Worm (Caenorhabditis elegans) whole organism, L4 larva: ENCODE data around the gene F11G11.13.
A peak's percentile ranks its signal among the peaks of the same experiment; 100 is the strongest.

Source experiments
- F10B5.3 ChIP-seq: sonication (generic microtip); optimal IDR thresholded peaks from 2 replicates; lab custom pipeline; 2016; ENCODE audit warnings: mild to moderate bottlenecking, missing genetic modification characterization, missing compliant biosample characterization
- F37D6.2 ChIP-seq: sonication (generic microtip); optimal IDR thresholded peaks from 2 replicates; lab custom pipeline; 2016; ENCODE audit warnings: mild to moderate bottlenecking, missing genetic modification characterization, missing compliant biosample characterization
- F49E8.2 ChIP-seq: sonication (generic microtip); optimal IDR thresholded peaks from 2 replicates; lab custom pipeline; 2016; ENCODE audit warnings: missing compliant biosample characterization, mild to moderate bottlenecking, missing genetic modification characterization, borderline replicate concordance
- R02D3.7 ChIP-seq: fragments of 150-350 bp; sonication (generic microtip); optimal IDR thresholded peaks from 3 replicates; lab custom pipeline; 2014; ENCODE audit warnings: missing biosample characterization, missing genetic modification characterization
- Y48G9A.11 ChIP-seq: fragments of 200-800 bp; sonication (Bioruptor generic); IDR thresholded peaks from 2 replicates; pipeline ENCODE4 v1.3.6; 2022; ENCODE audit warnings: missing genetic modification reagents, missing genetic modification characterization, missing compliant biosample characterization
- ama-1 ChIP-seq: fragments of 150-350 bp; optimal IDR thresholded peaks from 2 replicates; lab custom pipeline; 2014; ENCODE audit warnings: inconsistent platforms, mixed read lengths
- ceh-28 ChIP-seq: fragments of 150-350 bp; optimal IDR thresholded peaks from 2 replicates; lab custom pipeline; 2014; ENCODE audit warnings: missing biosample characterization, missing genetic modification reagents, missing genetic modification characterization
- ces-1 ChIP-seq: fragments of 150-350 bp; sonication (generic microtip); optimal IDR thresholded peaks from 4 replicates; lab custom pipeline; 2014; ENCODE audit warnings: missing biosample characterization, missing genetic modification reagents, missing genetic modification characterization
- daf-16 ChIP-seq, 3 experiments: sonication (generic microtip); optimal IDR thresholded peaks; 2 replicates each; lab custom pipeline; 2016 to 2017; ENCODE audit warnings: missing genetic modification characterization in 3 of 3, missing genetic modification reagents in 3 of 3, mild to moderate bottlenecking in 2 of 3, missing compliant biosample characterization in 2 of 3, missing biosample characterization in 1 of 3, moderate library complexity in 1 of 3
- daf-19 ChIP-seq: fragments of 200-800 bp; sonication (Bioruptor generic); conservative IDR thresholded peaks from 2 replicates; pipeline ENCODE4 v1.3.6; 2022; ENCODE audit warnings: missing genetic modification characterization, missing compliant biosample characterization
- dmd-6 ChIP-seq: fragments of 200-800 bp; sonication (Bioruptor generic); IDR thresholded peaks from 2 replicates; pipeline ENCODE4 v1.3.6; 2022; ENCODE audit warnings: missing genetic modification reagents, missing genetic modification characterization, missing compliant biosample characterization
- fos-1 ChIP-seq: fragments of 150-350 bp; optimal IDR thresholded peaks from 2 replicates; lab custom pipeline; 2014; ENCODE audit warnings: missing biosample characterization, missing genetic modification characterization
- gei-8 ChIP-seq: fragments of 200-800 bp; sonication (Bioruptor generic); optimal IDR thresholded peaks from 2 replicates; lab custom pipeline; 2018; ENCODE audit warnings: mild to moderate bottlenecking, missing genetic modification characterization, missing compliant biosample characterization
- hif-1 ChIP-seq, 2 experiments: sonication (generic microtip); optimal IDR thresholded peaks; 2 replicates each; lab custom pipeline; 2016 to 2017; ENCODE audit warnings: missing compliant biosample characterization in 2 of 2, missing genetic modification characterization in 2 of 2, missing genetic modification reagents in 2 of 2, missing genotype in 2 of 2, mild to moderate bottlenecking in 1 of 2
- hlh-11 ChIP-seq: fragments of 200-800 bp; sonication (Bioruptor generic); optimal IDR thresholded peaks from 2 replicates; lab custom pipeline; 2018; ENCODE audit warnings: mild to moderate bottlenecking, missing genetic modification characterization, missing compliant biosample characterization
- hmg-1.1 ChIP-seq: fragments of 200-800 bp; sonication (Bioruptor generic); IDR thresholded peaks from 2 replicates; pipeline ENCODE4 v1.3.6; 2022; ENCODE audit warnings: missing genetic modification reagents, missing genetic modification characterization, missing compliant biosample characterization
- lim-7 ChIP-seq: fragments of 200-800 bp; sonication (Bioruptor generic); IDR thresholded peaks from 2 replicates; pipeline ENCODE4 v1.3.6; 2022; ENCODE audit warnings: missing genetic modification characterization, missing compliant biosample characterization
- lin-1 ChIP-seq: fragments of 200-800 bp; sonication (Bioruptor generic); IDR thresholded peaks from 2 replicates; pipeline ENCODE4 v1.3.6; 2022; ENCODE audit warnings: missing genetic modification reagents, missing genetic modification characterization, missing compliant biosample characterization
- lin-38 ChIP-seq: fragments of 200-800 bp; sonication (Bioruptor generic); IDR thresholded peaks from 2 replicates; pipeline ENCODE4 v1.3.6; 2022; ENCODE audit warnings: missing genetic modification reagents, missing genetic modification characterization, missing compliant biosample characterization
- lir-3 ChIP-seq: sonication (generic microtip); optimal IDR thresholded peaks from 2 replicates; lab custom pipeline; 2016; ENCODE audit warnings: mild to moderate bottlenecking, missing genetic modification characterization, missing compliant biosample characterization
- madf-9 ChIP-seq: fragments of 200-800 bp; sonication (Bioruptor generic); conservative IDR thresholded peaks from 2 replicates; pipeline ENCODE4 v1.3.6; 2022; ENCODE audit warnings: missing genetic modification reagents, missing genetic modification characterization, missing compliant biosample characterization
- mdt-29 ChIP-seq: fragments of 200-800 bp; sonication (Bioruptor generic); IDR thresholded peaks from 2 replicates; pipeline ENCODE4 v1.3.6; 2022; ENCODE audit warnings: missing genetic modification reagents, missing genetic modification characterization, missing compliant biosample characterization
- mep-1 ChIP-seq: fragments of 150-350 bp; sonication (generic microtip); optimal IDR thresholded peaks from 3 replicates; lab custom pipeline; 2014; ENCODE audit warnings: missing biosample characterization, missing genetic modification characterization
- mes-2 ChIP-seq: sonication (generic microtip); optimal IDR thresholded peaks from 2 replicates; lab custom pipeline; 2016; ENCODE audit warnings: missing genotype, mild to moderate bottlenecking, missing genetic modification characterization, missing compliant biosample characterization; ENCODE audit not compliant: poor library complexity, severe bottlenecking
- mxl-2 ChIP-seq: fragments of 200-800 bp; sonication (Bioruptor generic); conservative IDR thresholded peaks from 2 replicates; pipeline ENCODE4 v1.3.6; 2022; ENCODE audit warnings: missing genetic modification reagents, missing genetic modification characterization, missing compliant biosample characterization
- nhr-102 ChIP-seq: sonication (generic microtip); optimal IDR thresholded peaks from 2 replicates; lab custom pipeline; 2016; ENCODE audit warnings: mild to moderate bottlenecking, missing genetic modification characterization, moderate library complexity, missing compliant biosample characterization
- nhr-11 ChIP-seq: fragments of 150-350 bp; optimal IDR thresholded peaks from 2 replicates; lab custom pipeline; 2014; ENCODE audit warnings: missing biosample characterization, missing genetic modification characterization
- nhr-111 ChIP-seq: fragments of 200-800 bp; sonication (Bioruptor generic); optimal IDR thresholded peaks from 2 replicates; lab custom pipeline; 2018; ENCODE audit warnings: mild to moderate bottlenecking, missing genetic modification characterization, missing compliant biosample characterization
- nhr-237 ChIP-seq: sonication (generic microtip); optimal IDR thresholded peaks from 2 replicates; lab custom pipeline; 2017; ENCODE audit warnings: missing biosample characterization, missing genetic modification characterization
- nhr-41 ChIP-seq: fragments of 200-800 bp; sonication (Bioruptor generic); IDR thresholded peaks from 2 replicates; pipeline ENCODE4 v1.3.6; 2022; ENCODE audit warnings: missing genetic modification reagents, missing genetic modification characterization, missing compliant biosample characterization
- pqm-1 ChIP-seq: sonication (generic microtip); optimal IDR thresholded peaks from 2 replicates; lab custom pipeline; 2017; ENCODE audit warnings: missing biosample characterization, missing genetic modification characterization
- snpc-1.2 ChIP-seq: fragments of 200-800 bp; sonication (Bioruptor generic); IDR thresholded peaks from 2 replicates; pipeline ENCODE4 v1.3.6; 2022; ENCODE audit warnings: missing genetic modification reagents, missing genetic modification characterization, missing compliant biosample characterization
- snpc-4 ChIP-seq: fragments of 150-350 bp; optimal IDR thresholded peaks from 2 replicates; lab custom pipeline; 2014; ENCODE audit warnings: missing biosample characterization, missing genetic modification characterization
- spr-1 ChIP-seq: sonication (generic microtip); optimal IDR thresholded peaks from 2 replicates; lab custom pipeline; 2016; ENCODE audit warnings: mild to moderate bottlenecking, missing genetic modification characterization, missing compliant biosample characterization
- spr-3 ChIP-seq: fragments of 200-800 bp; sonication (Bioruptor generic); optimal IDR thresholded peaks from 2 replicates; lab custom pipeline; 2018; ENCODE audit warnings: mild to moderate bottlenecking, missing genetic modification characterization, missing compliant biosample characterization
- tra-1 ChIP-seq: fragments of 200-800 bp; sonication (Bioruptor generic); IDR thresholded peaks from 2 replicates; pipeline ENCODE4 v1.3.6; 2022; ENCODE audit warnings: missing genetic modification reagents, missing genetic modification characterization, missing compliant biosample characterization
- unc-130 ChIP-seq: sonication (generic microtip); optimal IDR thresholded peaks from 2 replicates; lab custom pipeline; 2016; ENCODE audit warnings: missing genetic modification reagents, missing genetic modification characterization, missing compliant biosample characterization
- unc-39 ChIP-seq: sonication (generic microtip); optimal IDR thresholded peaks from 2 replicates; lab custom pipeline; 2017; ENCODE audit warnings: missing biosample characterization, missing genetic modification characterization
- zag-1 ChIP-seq: fragments of 150-350 bp; optimal IDR thresholded peaks from 2 replicates; lab custom pipeline; 2014; ENCODE audit warnings: missing biosample characterization, missing genetic modification characterization
- zfp-2 ChIP-seq: sonication (generic microtip); optimal IDR thresholded peaks from 2 replicates; lab custom pipeline; 2016; ENCODE audit warnings: mild to moderate bottlenecking, missing genetic modification characterization, missing compliant biosample characterization

Gene F11G11.13

ce11 chrII:4888527-4889487, 12.8 kb upstream of the F11G11.13 start, which contains the start of gene pgm-1 (continued):
- TF ChIP-seq mxl-2, result no peak
- no peak for TF ChIP-seq mes-2 (tag; lab: Kevin White, UChicago)
- TF ChIP-seq nhr-11, result peak; percentile 61
- peak; percentile 72 for TF ChIP-seq hlh-11 (tag; lab: Kevin White, UChicago)
- TF ChIP-seq F49E8.2 (tag; lab: Kevin White, UChicago), result no peak
- 0 out of 2 replicates have a peak, but pooled peaks have one; percentile 29 for TF ChIP-seq tra-1 (GFP tag; lab: Robert Waterston, UW)
- no peak for TF ChIP-seq madf-9 (GFP tag; lab: Robert Waterston, UW)
- TF ChIP-seq ces-1 (GFP tag; lab: Kevin White, UChicago), result no peak
- TF ChIP-seq Y48G9A.11 (GFP tag; lab: Robert Waterston, UW), result no peak
- peak; percentile 57; the same call in 1 of the 2 replicates for TF ChIP-seq hmg-1.1
- TF ChIP-seq pqm-1 (tag; lab: Kevin White, UChicago), result no peak
- no peak for TF ChIP-seq spr-3
- no peak for TF ChIP-seq spr-1 (tag; lab: Kevin White, UChicago)
- no peak for TF ChIP-seq snpc-1.2 (GFP tag; lab: Robert Waterston, UW)
- TF ChIP-seq unc-39 (tag; lab: Kevin White, UChicago), result no peak
- TF ChIP-seq hif-1 (tag; optimal IDR thresholded peaks at IDR 0.05; lab: Kevin White, UChicago), result peak in 1 of 2 experiments; percentile 72
- TF ChIP-seq dmd-6 (GFP tag; lab: Robert Waterston, UW), result no peak
- TF ChIP-seq gei-8 (GFP tag; lab: Kevin White, UChicago), result no peak
- no peak for TF ChIP-seq mdt-29 (GFP tag; lab: Robert Waterston, UW)
- no peak for TF ChIP-seq zfp-2 (tag; lab: Kevin White, UChicago)
- TF ChIP-seq nhr-41 (GFP tag; lab: Robert Waterston, UW), result no peak
- peak in 1 of 2 experiments; percentile 64 for TF ChIP-seq daf-16 (GFP tag; optimal IDR thresholded peaks at IDR 0.05; lab: Kevin White, UChicago)
- TF ChIP-seq daf-16 (tag; optimal IDR thresholded peaks at IDR 0.05; lab: Kevin White, UChicago), result peak; percentile 43
- TF ChIP-seq zag-1, result no peak
- no peak for TF ChIP-seq R02D3.7 (tag; lab: Kevin White, UChicago)
- TF ChIP-seq F37D6.2, result no peak
- TF ChIP-seq nhr-111 (GFP tag; lab: Kevin White, UChicago), result no peak
- no peak for TF ChIP-seq nhr-102 (tag; lab: Kevin White, UChicago)
- TF ChIP-seq mep-1 (tag; lab: Kevin White, UChicago), result peak; percentile 9
- TF ChIP-seq lim-7 (GFP tag; lab: Robert Waterston, UW), result no peak
- TF ChIP-seq daf-19 (GFP tag; lab: Robert Waterston, UW), result no peak

- TF ChIP-seq hif-1 (tag; optimal IDR thresholded peaks at IDR 0.05; lab: Kevin White, UChicago), result no peak
- no peak for TF ChIP-seq zag-1
- TF ChIP-seq lin-38 (GFP tag; lab: Robert Waterston, UW), result no peak
- TF ChIP-seq lir-3, result no peak
- TF ChIP-seq gei-8 (GFP tag; lab: Kevin White, UChicago), result no peak
- TF ChIP-seq F10B5.3 (tag; lab: Kevin White, UChicago), result no peak
- TF ChIP-seq ama-1 (lab: Kevin White, UChicago), result no peak
- TF ChIP-seq snpc-1.2 (GFP tag; lab: Robert Waterston, UW), result no peak
- no peak for TF ChIP-seq fos-1
- no peak for TF ChIP-seq daf-16 (GFP tag; optimal IDR thresholded peaks at IDR 0.05; lab: Kevin White, UChicago)
- no peak for TF ChIP-seq daf-16 (tag; optimal IDR thresholded peaks at IDR 0.05; lab: Kevin White, UChicago)
- TF ChIP-seq nhr-237, result no peak
- no peak for TF ChIP-seq zfp-2 (tag; lab: Kevin White, UChicago)
- no peak for TF ChIP-seq snpc-4
- no peak for TF ChIP-seq unc-130 (GFP tag; lab: Kevin White, UChicago)
- no peak for TF ChIP-seq ceh-28
- TF ChIP-seq lin-1 (GFP tag; lab: Robert Waterston, UW), result no peak
Observed at ce11 chrII:4885976-4886375, 10.0 kb upstream of the F11G11.13 start, which contains the start of gene R05F9.7. R05F9.7 (plus strand) TSS chrII:4886276.
